Worm (Caenorhabditis elegans) whole organism, L4/young adult: ENCODE measurements around the gene nhr-104.

Experiments used
- W03F9.2 ChIP-seq: fragments of 150-350 bp; optimal IDR thresholded peaks from 2 replicates; lab custom pipeline; 2014; ENCODE audit warnings: missing biosample characterization, missing genetic modification characterization
- dao-5 ChIP-seq: sonication (generic microtip); optimal IDR thresholded peaks from 2 replicates; lab custom pipeline; 2016; ENCODE audit warnings: missing genotype, missing genetic modification characterization, moderate library complexity, missing compliant biosample characterization
- him-1 ChIP-seq: sonication (generic microtip); optimal IDR thresholded peaks from 2 replicates; lab custom pipeline; 2016; ENCODE audit warnings: missing genotype, missing genetic modification reagents, missing genetic modification characterization, missing compliant biosample characterization

- TF ChIP-seq him-1 (tag; lab: Kevin White, UChicago) = no peak
- TF ChIP-seq dao-5 (tag; lab: Kevin White, UChicago) = no peak
- no peak for TF ChIP-seq W03F9.2 (tag; lab: Kevin White, UChicago)
Measured at ce11 chrIV:4742480-4742879, 46.0 kb downstream of the nhr-104 start.
